Worm (Caenorhabditis elegans): ENCODE measurements around the gene lec-6.

DNA sequence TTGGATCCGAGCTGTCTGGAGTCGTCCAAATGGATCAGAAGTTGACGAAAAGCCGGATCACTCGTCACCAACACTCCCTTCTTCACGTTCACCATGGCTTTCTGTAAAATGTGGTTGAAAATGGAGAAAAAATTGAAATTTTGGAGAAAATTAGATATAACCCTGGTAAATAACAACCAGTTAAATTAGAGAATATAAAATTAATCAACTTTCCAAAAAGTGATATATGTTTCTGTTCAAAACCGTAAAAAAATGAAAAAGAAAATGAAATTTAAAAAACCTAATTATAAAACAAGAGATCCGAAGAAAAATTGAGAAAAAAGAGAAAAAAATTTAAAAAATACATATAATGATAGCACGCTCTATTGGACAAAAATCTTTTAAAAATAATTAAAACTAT, 22.7 kb downstream of the lec-6 start, which contains the start of gene gtf-2H5:
- no peak for TF ChIP-seq pha-4 (tag; optimal IDR thresholded peaks at IDR 0.05)
- TF ChIP-seq nhr-23 (tag; optimal IDR thresholded peaks at IDR 0.05), result no peak
- TF ChIP-seq unc-62 (GFP tag; optimal IDR thresholded peaks at IDR 0.05), result no peak

Measured in whole organism, L3 larva.